Worm (Caenorhabditis elegans) whole organism, mixed stage, embryonic: Measurements from ENCODE around the gene C28F5.1.

Source experiments
- ceh-83 ChIP-seq: fragments of 200-800 bp; sonication (Bioruptor generic); optimal IDR thresholded peaks from 2 replicates; lab custom pipeline; 2018; ENCODE audit warnings: mild to moderate bottlenecking, missing genetic modification characterization, missing compliant biosample characterization
- pha-4 ChIP-seq: fragments of 150-350 bp; optimal IDR thresholded peaks from 2 replicates; lab custom pipeline; 2018; ENCODE audit warnings: missing biosample characterization, missing genetic modification reagents, missing genetic modification characterization
- unc-62 ChIP-seq: fragments of 150-350 bp; optimal IDR thresholded peaks from 2 replicates; lab custom pipeline; 2014; ENCODE audit warnings: missing biosample characterization, missing genetic modification reagents, missing genetic modification characterization

- TF ChIP-seq pha-4 (no peak), ceh-83 (GFP tag; lab: Kevin White, UChicago) (no peak), unc-62 (GFP tag; lab: Kevin White, UChicago) (no peak)
Measured at ce11 chrII:7483009-7483408, 22.1 kb upstream of the C28F5.1 start, which contains the start of gene cah-2.
